Worm (Caenorhabditis elegans) whole organism, mixed stage, embryonic: ENCODE measurements around the gene pqn-75.

ENCODE experiments used
- blmp-1 ChIP-seq: fragments of 150-350 bp; optimal IDR thresholded peaks from 2 replicates; lab custom pipeline; 2014; ENCODE audit warnings: missing biosample characterization, missing genetic modification characterization
- cnd-1 ChIP-seq: fragments of 200-800 bp; sonication (Bioruptor generic); optimal IDR thresholded peaks from 2 replicates; lab custom pipeline; 2018; ENCODE audit warnings: mild to moderate bottlenecking, missing genetic modification characterization, missing compliant biosample characterization
- lin-13 ChIP-seq: fragments of 150-350 bp; optimal IDR thresholded peaks from 2 replicates; lab custom pipeline; 2014; ENCODE audit warnings: missing biosample characterization, missing genetic modification characterization
- lin-32 ChIP-seq: fragments of 200-800 bp; sonication (Bioruptor generic); optimal IDR thresholded peaks from 2 replicates; lab custom pipeline; 2018; ENCODE audit warnings: mild to moderate bottlenecking, missing genetic modification characterization, missing compliant biosample characterization
- nhr-28 ChIP-seq: fragments of 150-350 bp; optimal IDR thresholded peaks from 2 replicates; lab custom pipeline; 2014; ENCODE audit warnings: missing biosample characterization, missing genetic modification characterization
- pha-4 ChIP-seq: fragments of 150-350 bp; optimal IDR thresholded peaks from 2 replicates; lab custom pipeline; 2018; ENCODE audit warnings: missing biosample characterization, missing genetic modification reagents, missing genetic modification characterization
- sem-2 ChIP-seq: fragments of 200-800 bp; sonication (Bioruptor generic); optimal IDR thresholded peaks from 2 replicates; lab custom pipeline; 2018; ENCODE audit warnings: mild to moderate bottlenecking, missing genetic modification characterization, missing compliant biosample characterization
- unc-39 ChIP-seq: fragments of 150-350 bp; optimal IDR thresholded peaks from 2 replicates; lab custom pipeline; 2014; ENCODE audit warnings: missing biosample characterization, missing genetic modification characterization
- unc-62 ChIP-seq: fragments of 150-350 bp; optimal IDR thresholded peaks from 2 replicates; lab custom pipeline; 2014; ENCODE audit warnings: missing biosample characterization, missing genetic modification reagents, missing genetic modification characterization
- ztf-11 ChIP-seq: fragments of 150-350 bp; optimal IDR thresholded peaks from 2 replicates; lab custom pipeline; 2014; ENCODE audit warnings: missing biosample characterization, missing genetic modification characterization

DNA sequence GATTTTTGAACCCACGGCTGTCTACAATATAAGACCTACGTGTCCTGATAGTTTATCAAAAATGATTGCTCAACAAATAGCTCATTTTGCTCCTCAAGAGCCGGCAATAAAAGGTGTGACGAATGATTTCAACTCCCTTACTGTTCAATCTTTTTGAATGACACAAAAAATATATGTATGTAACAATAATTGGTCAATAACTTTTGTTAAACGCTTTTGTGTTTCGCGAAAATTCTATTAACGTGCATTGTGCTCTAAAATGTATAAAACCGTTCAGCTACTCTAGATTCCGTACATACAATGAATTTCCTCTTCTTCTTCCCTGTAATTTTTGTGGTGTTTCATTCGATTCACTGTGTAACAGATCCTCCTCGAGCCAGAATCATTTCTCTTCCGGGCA lies 7.4 kb downstream of the pqn-75 start, which contains the start of gene C35B1.4:
- TF ChIP-seq nhr-28, result no peak
- no peak for TF ChIP-seq pha-4 (tag; lab: Kevin White, UChicago)
- TF ChIP-seq unc-62 (GFP tag; lab: Kevin White, UChicago), result no peak
- no peak for TF ChIP-seq unc-39 (tag; lab: Kevin White, UChicago)
- TF ChIP-seq blmp-1 (tag; lab: Kevin White, UChicago), result no peak
- no peak for TF ChIP-seq cnd-1
- TF ChIP-seq sem-2 (GFP tag; lab: Kevin White, UChicago), result no peak
- TF ChIP-seq lin-32 (GFP tag; lab: Kevin White, UChicago), result no peak
- no peak for TF ChIP-seq lin-13 (tag; lab: Kevin White, UChicago)
- TF ChIP-seq ztf-11 (tag; lab: Kevin White, UChicago), result no peak
